Worm (Caenorhabditis elegans) whole organism, L2 larva: Measurements from ENCODE around the gene yif-1.

ENCODE experiments used
- lsy-2 ChIP-seq, 2 experiments: fragments of 150-350 bp in 1 of 2; sonication (generic microtip) in 1 of 2; optimal IDR thresholded peaks; 2 replicates each; lab custom pipeline; 2014 to 2017; ENCODE audit warnings: missing biosample characterization in 2 of 2, missing genetic modification characterization in 2 of 2
- snpc-4 ChIP-seq: fragments of 150-350 bp; optimal IDR thresholded peaks from 2 replicates; lab custom pipeline; 2014; ENCODE audit warnings: missing biosample characterization, missing genetic modification characterization
- ztf-11 ChIP-seq: sonication (generic microtip); optimal IDR thresholded peaks from 2 replicates; lab custom pipeline; 2017; ENCODE audit warnings: missing biosample characterization, missing genetic modification characterization

DNA sequence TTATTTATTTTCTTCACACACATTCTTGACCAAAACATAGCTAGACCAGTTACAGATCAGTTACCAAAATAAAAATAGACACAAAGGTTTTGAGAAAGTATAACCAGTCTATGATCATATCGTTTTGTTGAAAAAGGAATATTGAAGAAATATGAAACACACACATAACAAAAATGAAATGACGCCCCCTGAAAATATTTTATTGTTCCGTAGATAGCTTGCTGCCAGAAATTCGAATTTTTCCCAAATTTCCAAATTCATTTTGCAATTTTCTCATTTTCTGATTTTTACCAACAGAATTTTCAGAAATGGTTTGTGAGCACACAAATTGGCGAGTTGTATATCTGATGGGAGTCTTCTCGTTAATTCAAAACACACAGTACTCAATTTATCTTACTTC, 20.7 kb upstream of the yif-1 start, which contains the start of gene F57A8.7:
- no peak for TF ChIP-seq lsy-2 (tag; optimal IDR thresholded peaks at IDR 0.05; lab: Kevin White, UChicago)
- TF ChIP-seq ztf-11 (tag; lab: Kevin White, UChicago), result no peak
- no peak for TF ChIP-seq snpc-4 (tag; lab: Kevin White, UChicago)
